Worm (Caenorhabditis elegans) whole organism, L4 larva: ENCODE measurements around the gene irld-24.

Source experiments
- F10B5.3 ChIP-seq: sonication (generic microtip); optimal IDR thresholded peaks from 2 replicates; lab custom pipeline; 2016; ENCODE audit warnings: mild to moderate bottlenecking, missing genetic modification characterization, missing compliant biosample characterization
- F37D6.2 ChIP-seq: sonication (generic microtip); optimal IDR thresholded peaks from 2 replicates; lab custom pipeline; 2016; ENCODE audit warnings: mild to moderate bottlenecking, missing genetic modification characterization, missing compliant biosample characterization
- Y5F2A.4 ChIP-seq: fragments of 200-800 bp; sonication (Bioruptor generic); optimal IDR thresholded peaks from 2 replicates; lab custom pipeline; 2018; ENCODE audit warnings: mild to moderate bottlenecking, missing genetic modification characterization, missing compliant biosample characterization
- Y75B8A.6 ChIP-seq: fragments of 200-800 bp; sonication (Bioruptor generic); IDR thresholded peaks from 2 replicates; pipeline ENCODE4 v1.3.6; 2022; ENCODE audit warnings: missing genetic modification reagents, missing genetic modification characterization, missing compliant biosample characterization
- ama-1 ChIP-seq: fragments of 150-350 bp; optimal IDR thresholded peaks from 2 replicates; lab custom pipeline; 2014; ENCODE audit warnings: inconsistent platforms, mixed read lengths
- ceh-20 ChIP-seq: fragments of 200-800 bp; sonication (Bioruptor generic); IDR thresholded peaks from 2 replicates; pipeline ENCODE4 v1.3.6; 2022; ENCODE audit warnings: missing genetic modification reagents, missing genetic modification characterization, missing compliant biosample characterization
- ceh-82 ChIP-seq: sonication (generic microtip); optimal IDR thresholded peaks from 2 replicates; lab custom pipeline; 2017; ENCODE audit warnings: missing biosample characterization, missing genetic modification characterization
- ces-1 ChIP-seq: fragments of 150-350 bp; sonication (generic microtip); optimal IDR thresholded peaks from 4 replicates; lab custom pipeline; 2014; ENCODE audit warnings: missing biosample characterization, missing genetic modification reagents, missing genetic modification characterization
- daf-12 ChIP-seq: fragments of 150-350 bp; optimal IDR thresholded peaks from 2 replicates; lab custom pipeline; 2014; ENCODE audit warnings: missing biosample characterization, missing genetic modification reagents, missing genetic modification characterization
- daf-16 ChIP-seq, 3 experiments: sonication (generic microtip); optimal IDR thresholded peaks; 2 replicates each; lab custom pipeline; 2016 to 2017; ENCODE audit warnings: missing genetic modification characterization in 3 of 3, missing genetic modification reagents in 3 of 3, mild to moderate bottlenecking in 2 of 3, missing compliant biosample characterization in 2 of 3, missing biosample characterization in 1 of 3, moderate library complexity in 1 of 3
- dmd-6 ChIP-seq: fragments of 200-800 bp; sonication (Bioruptor generic); IDR thresholded peaks from 2 replicates; pipeline ENCODE4 v1.3.6; 2022; ENCODE audit warnings: missing genetic modification reagents, missing genetic modification characterization, missing compliant biosample characterization
- duxl-1 ChIP-seq: sonication (generic microtip); optimal IDR thresholded peaks from 2 replicates; lab custom pipeline; 2016; ENCODE audit warnings: mild to moderate bottlenecking, missing genetic modification characterization, moderate library complexity, missing compliant biosample characterization; ENCODE audit not compliant: poor library complexity
- dve-1 ChIP-seq: sonication (generic microtip); optimal IDR thresholded peaks from 2 replicates; lab custom pipeline; 2017; ENCODE audit warnings: antibody characterized with exemption, mild to moderate bottlenecking, missing genetic modification characterization, missing compliant biosample characterization; ENCODE audit not compliant: insufficient read depth
- egl-43 ChIP-seq: fragments of 200-800 bp; sonication (Bioruptor generic); IDR thresholded peaks from 2 replicates; pipeline ENCODE4 v1.3.6; 2022; ENCODE audit warnings: missing genetic modification reagents, missing genetic modification characterization, missing compliant biosample characterization
- fos-1 ChIP-seq: fragments of 150-350 bp; optimal IDR thresholded peaks from 2 replicates; lab custom pipeline; 2014; ENCODE audit warnings: missing biosample characterization, missing genetic modification characterization
- gei-8 ChIP-seq: fragments of 200-800 bp; sonication (Bioruptor generic); optimal IDR thresholded peaks from 2 replicates; lab custom pipeline; 2018; ENCODE audit warnings: mild to moderate bottlenecking, missing genetic modification characterization, missing compliant biosample characterization
- hlh-11 ChIP-seq: fragments of 200-800 bp; sonication (Bioruptor generic); optimal IDR thresholded peaks from 2 replicates; lab custom pipeline; 2018; ENCODE audit warnings: mild to moderate bottlenecking, missing genetic modification characterization, missing compliant biosample characterization
- hmg-1.1 ChIP-seq: fragments of 200-800 bp; sonication (Bioruptor generic); IDR thresholded peaks from 2 replicates; pipeline ENCODE4 v1.3.6; 2022; ENCODE audit warnings: missing genetic modification reagents, missing genetic modification characterization, missing compliant biosample characterization
- lim-7 ChIP-seq: fragments of 200-800 bp; sonication (Bioruptor generic); IDR thresholded peaks from 2 replicates; pipeline ENCODE4 v1.3.6; 2022; ENCODE audit warnings: missing genetic modification characterization, missing compliant biosample characterization
- lin-13 ChIP-seq: fragments of 150-350 bp; optimal IDR thresholded peaks from 2 replicates; lab custom pipeline; 2014; ENCODE audit warnings: missing biosample characterization, missing genetic modification reagents, missing genetic modification characterization
- lin-15B ChIP-seq: fragments of 150-350 bp; sonication (generic microtip); optimal IDR thresholded peaks from 3 replicates; lab custom pipeline; 2014; ENCODE audit warnings: missing biosample characterization, missing genetic modification characterization
- lin-38 ChIP-seq: fragments of 200-800 bp; sonication (Bioruptor generic); IDR thresholded peaks from 2 replicates; pipeline ENCODE4 v1.3.6; 2022; ENCODE audit warnings: missing genetic modification reagents, missing genetic modification characterization, missing compliant biosample characterization
- mep-1 ChIP-seq: fragments of 150-350 bp; sonication (generic microtip); optimal IDR thresholded peaks from 3 replicates; lab custom pipeline; 2014; ENCODE audit warnings: missing biosample characterization, missing genetic modification characterization
- mes-2 ChIP-seq: sonication (generic microtip); optimal IDR thresholded peaks from 2 replicates; lab custom pipeline; 2016; ENCODE audit warnings: missing genotype, mild to moderate bottlenecking, missing genetic modification characterization, missing compliant biosample characterization; ENCODE audit not compliant: poor library complexity, severe bottlenecking
- mxl-3 ChIP-seq: fragments of 200-800 bp; sonication (Bioruptor generic); optimal IDR thresholded peaks from 2 replicates; lab custom pipeline; 2018; ENCODE audit warnings: mild to moderate bottlenecking, missing genetic modification characterization, missing compliant biosample characterization
- nhr-237 ChIP-seq: sonication (generic microtip); optimal IDR thresholded peaks from 2 replicates; lab custom pipeline; 2017; ENCODE audit warnings: missing biosample characterization, missing genetic modification characterization
- nhr-28 ChIP-seq: fragments of 150-350 bp; optimal IDR thresholded peaks from 2 replicates; lab custom pipeline; 2014; ENCODE audit warnings: missing biosample characterization, missing genetic modification characterization
- nhr-42 ChIP-seq: fragments of 200-800 bp; sonication (Bioruptor generic); IDR thresholded peaks from 2 replicates; pipeline ENCODE4 v1.3.6; 2022; ENCODE audit warnings: missing genetic modification characterization, missing compliant biosample characterization
- nhr-6 ChIP-seq: fragments of 150-350 bp; optimal IDR thresholded peaks from 2 replicates; lab custom pipeline; 2014; ENCODE audit warnings: missing biosample characterization, missing genetic modification characterization
- php-3 ChIP-seq: fragments of 200-800 bp; sonication (Bioruptor generic); IDR thresholded peaks from 2 replicates; pipeline ENCODE4 v1.3.6; 2022; ENCODE audit warnings: missing genetic modification reagents, missing genetic modification characterization, missing compliant biosample characterization
- pqm-1 ChIP-seq: sonication (generic microtip); optimal IDR thresholded peaks from 2 replicates; lab custom pipeline; 2017; ENCODE audit warnings: missing biosample characterization, missing genetic modification characterization
- saeg-2 ChIP-seq: fragments of 200-800 bp; sonication (Bioruptor generic); IDR thresholded peaks from 2 replicates; pipeline ENCODE4 v1.3.6; 2022; ENCODE audit warnings: missing genetic modification reagents, missing genetic modification characterization, missing compliant biosample characterization
- skn-1 ChIP-seq: fragments of 150-350 bp; optimal IDR thresholded peaks from 2 replicates; lab custom pipeline; 2014; ENCODE audit warnings: missing biosample characterization, missing genetic modification characterization
- snpc-1.2 ChIP-seq: fragments of 200-800 bp; sonication (Bioruptor generic); IDR thresholded peaks from 2 replicates; pipeline ENCODE4 v1.3.6; 2022; ENCODE audit warnings: missing genetic modification reagents, missing genetic modification characterization, missing compliant biosample characterization
- snpc-4 ChIP-seq: fragments of 150-350 bp; optimal IDR thresholded peaks from 2 replicates; lab custom pipeline; 2014; ENCODE audit warnings: missing biosample characterization, missing genetic modification characterization
- tra-1 ChIP-seq: fragments of 200-800 bp; sonication (Bioruptor generic); IDR thresholded peaks from 2 replicates; pipeline ENCODE4 v1.3.6; 2022; ENCODE audit warnings: missing genetic modification reagents, missing genetic modification characterization, missing compliant biosample characterization
- unc-62 ChIP-seq, 3 experiments: fragments of 150-350 bp in 1 of 3; sonication (generic microtip); optimal IDR thresholded peaks in 2 of 3; peaks in 1 of 3; 1 replicate in 1 of 3; 2 replicates in 2 of 3; lab custom pipeline; 2014 to 2017; ENCODE audit warnings: missing biosample characterization in 3 of 3, missing genetic modification characterization in 3 of 3, missing genetic modification reagents in 3 of 3, missing genotype in 1 of 3
- zip-11 ChIP-seq: fragments of 200-800 bp; sonication (Bioruptor generic); IDR thresholded peaks from 2 replicates; pipeline ENCODE4 v1.3.6; 2022; ENCODE audit warnings: missing genetic modification characterization, missing compliant biosample characterization
- zip-2 ChIP-seq: fragments of 150-350 bp; optimal IDR thresholded peaks from 2 replicates; lab custom pipeline; 2014; ENCODE audit warnings: missing biosample characterization, missing genetic modification characterization
- ztf-7 ChIP-seq: fragments of 150-350 bp; optimal IDR thresholded peaks from 2 replicates; lab custom pipeline; 2014; ENCODE audit warnings: missing biosample characterization, missing genetic modification characterization

The irld-24 gene

ce11 chrX:13945524-13945923, 40.9 kb upstream of the irld-24 start (continued):
- TF ChIP-seq lin-13 (peak; percentile 47), hlh-11 (tag; lab: Kevin White, UChicago) (peak; percentile 71)

DNA sequence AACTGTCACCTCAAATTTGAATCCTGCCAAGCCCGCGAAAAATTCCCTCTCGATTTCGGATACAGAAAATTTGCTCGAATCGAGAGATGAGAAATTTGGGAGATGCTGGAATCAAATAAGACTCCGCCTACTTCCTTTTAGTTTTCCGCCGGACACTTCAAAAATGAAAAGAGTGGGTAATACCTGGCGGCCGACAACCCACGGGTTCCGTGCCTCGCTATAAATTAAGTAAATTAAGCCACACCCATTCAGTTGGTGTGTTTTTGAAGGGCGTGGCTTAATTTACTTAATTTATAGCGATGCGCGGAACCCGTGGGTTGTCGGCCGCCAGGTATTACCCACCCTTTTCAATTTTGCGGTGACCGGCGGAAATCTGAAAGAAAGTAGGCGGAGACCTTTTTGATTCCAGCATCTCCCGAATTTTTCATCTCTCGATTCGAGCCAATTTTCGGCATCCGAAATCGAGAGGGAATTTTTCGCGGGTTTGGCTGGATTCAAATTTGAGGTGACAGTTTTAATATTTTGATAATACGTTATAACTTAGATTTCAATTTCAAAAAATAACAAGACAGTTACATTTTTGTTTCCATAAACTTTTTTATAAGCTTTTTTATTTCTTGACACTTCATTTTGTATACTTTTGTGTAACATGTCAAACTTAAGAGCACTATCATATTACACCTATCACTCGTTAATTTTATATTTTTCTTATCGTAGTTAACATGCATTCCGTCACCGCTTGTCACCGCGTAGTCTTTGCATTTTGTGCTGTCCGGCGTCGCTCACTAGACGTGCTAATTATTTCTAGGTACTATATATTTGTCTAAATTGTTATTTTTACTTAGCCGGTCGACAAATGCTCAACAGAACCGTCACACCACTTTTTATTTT, 39.5 kb upstream of the irld-24 start:
- TF ChIP-seq zip-2 (tag; lab: Kevin White, UChicago), result no peak
- peak in 1 of 2 experiments; percentile 59 for TF ChIP-seq unc-62 (GFP tag; optimal IDR thresholded peaks at IDR 0.05 in 1 of 2; lab: Kevin White, UChicago)
- no peak for TF ChIP-seq unc-62 (tag; optimal IDR thresholded peaks at IDR 0.05; lab: Kevin White, UChicago)
- TF ChIP-seq nhr-42 (GFP tag; lab: Robert Waterston, UW), result no peak
- TF ChIP-seq daf-16 (GFP tag; optimal IDR thresholded peaks at IDR 0.05; lab: Kevin White, UChicago), result peak in 1 of 2 experiments; percentile 9
- peak; percentile 61 for TF ChIP-seq daf-16 (tag; optimal IDR thresholded peaks at IDR 0.05; lab: Kevin White, UChicago)
- 0 out of 2 replicates have a peak, but pooled peaks have one; percentile 14 for TF ChIP-seq lin-38 (GFP tag; lab: Robert Waterston, UW)
- TF ChIP-seq ceh-82 (tag; lab: Kevin White, UChicago), result no peak
- peak; percentile 55 for TF ChIP-seq hlh-11 (tag; lab: Kevin White, UChicago)
- TF ChIP-seq ama-1 (lab: Kevin White, UChicago), result no peak
- no peak for TF ChIP-seq zip-11
- no peak for TF ChIP-seq skn-1 (tag; lab: Kevin White, UChicago)
- TF ChIP-seq pqm-1, result peak; percentile 57
- 0 out of 2 replicates have a peak, but pooled peaks have one; percentile 29 for TF ChIP-seq egl-43
- peak; percentile 69 for TF ChIP-seq dmd-6 (GFP tag; lab: Robert Waterston, UW)
- no peak for TF ChIP-seq mxl-3 (GFP tag; lab: Kevin White, UChicago)
- peak; percentile 78; the same call in 1 of the 2 replicates for TF ChIP-seq php-3 (GFP tag; lab: Robert Waterston, UW)
- TF ChIP-seq F10B5.3 (tag; lab: Kevin White, UChicago), result no peak
- TF ChIP-seq ztf-7 (tag; lab: Kevin White, UChicago), result no peak
- no peak for TF ChIP-seq lin-15B (tag; lab: Kevin White, UChicago)
- TF ChIP-seq F37D6.2 (tag; lab: Kevin White, UChicago), result no peak
- no peak for TF ChIP-seq ces-1 (GFP tag; lab: Kevin White, UChicago)
- TF ChIP-seq Y5F2A.4, result no peak
- no peak for TF ChIP-seq snpc-4 (tag; lab: Kevin White, UChicago)
- TF ChIP-seq snpc-1.2 (GFP tag; lab: Robert Waterston, UW), result peak; percentile 75
- no peak for TF ChIP-seq ceh-20 (GFP tag; lab: Robert Waterston, UW)
- TF ChIP-seq mep-1, result peak; percentile 14
- TF ChIP-seq lim-7, result 0 out of 2 replicates have a peak, but pooled peaks have one; percentile 55
- no peak for TF ChIP-seq nhr-6
- no peak for TF ChIP-seq saeg-2 (GFP tag; lab: Robert Waterston, UW)
- peak; percentile 48 for TF ChIP-seq dve-1
- TF ChIP-seq nhr-28 (tag; lab: Kevin White, UChicago), result peak; percentile 84
- no peak for TF ChIP-seq Y75B8A.6 (GFP tag; lab: Robert Waterston, UW)
- no peak for TF ChIP-seq duxl-1 (tag; lab: Kevin White, UChicago)
- 0 out of 2 replicates have a peak, but pooled peaks have one; percentile 16 for TF ChIP-seq tra-1 (GFP tag; lab: Robert Waterston, UW)

DNA sequence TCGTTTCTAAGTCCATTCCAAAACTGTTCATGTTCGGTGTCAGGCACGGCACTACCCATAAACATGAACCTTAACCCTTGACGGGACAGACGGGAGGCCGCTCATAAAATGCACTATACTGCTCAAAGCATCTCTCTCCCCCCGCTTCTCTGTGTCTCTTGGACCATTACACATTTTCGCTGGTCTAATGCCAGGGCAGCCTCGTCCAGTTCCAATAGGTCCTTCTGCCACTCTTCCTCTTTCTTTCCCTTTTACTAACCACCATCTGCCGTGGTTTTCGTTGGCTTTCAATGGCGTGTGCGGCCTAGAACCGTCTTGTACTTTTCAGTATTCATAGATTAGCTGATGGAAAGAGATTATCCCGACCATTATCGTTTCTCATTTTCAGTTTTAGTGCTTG, 38.2 kb upstream of the irld-24 start:
- peak; percentile 47; the same call in 1 of the 2 replicates for TF ChIP-seq hmg-1.1
- TF ChIP-seq unc-62 (GFP tag; optimal IDR thresholded peaks at IDR 0.05 in 1 of 2; lab: Kevin White, UChicago), result peak in 1 of 2 experiments; percentile 72
- no peak for TF ChIP-seq unc-62 (tag; optimal IDR thresholded peaks at IDR 0.05; lab: Kevin White, UChicago)
- TF ChIP-seq nhr-237 (tag; lab: Kevin White, UChicago), result no peak
- TF ChIP-seq tra-1 (GFP tag; lab: Robert Waterston, UW), result no peak
- TF ChIP-seq fos-1 (tag; lab: Kevin White, UChicago), result no peak
- TF ChIP-seq egl-43, result peak; percentile 65
- TF ChIP-seq mes-2 (tag; lab: Kevin White, UChicago), result peak; percentile 14
- no peak for TF ChIP-seq daf-12 (tag; lab: Kevin White, UChicago)
- 0 out of 2 replicates have a peak, but pooled peaks have one; percentile 34 for TF ChIP-seq php-3 (GFP tag; lab: Robert Waterston, UW)
- no peak for TF ChIP-seq gei-8 (GFP tag; lab: Kevin White, UChicago)
